Worm (Caenorhabditis elegans) whole organism, L2 larva: Measurements from ENCODE around the gene rga-3.

Experiments used
- C34F6.9 ChIP-seq: fragments of 150-350 bp; optimal IDR thresholded peaks from 2 replicates; lab custom pipeline; 2014; ENCODE audit warnings: missing biosample characterization, missing genetic modification characterization
- ama-1 ChIP-seq: fragments of 150-350 bp; optimal IDR thresholded peaks from 2 replicates; lab custom pipeline; 2018; ENCODE audit warnings: inconsistent platforms
- elt-3 ChIP-seq: sonication (generic microtip); optimal IDR thresholded peaks from 2 replicates; lab custom pipeline; 2017; ENCODE audit warnings: missing biosample characterization, missing genetic modification characterization
- fos-1 ChIP-seq: fragments of 150-350 bp; optimal IDR thresholded peaks from 2 replicates; lab custom pipeline; 2014; ENCODE audit warnings: missing biosample characterization, missing genetic modification characterization
- lin-13 ChIP-seq: fragments of 150-350 bp; optimal IDR thresholded peaks from 2 replicates; lab custom pipeline; 2014; ENCODE audit warnings: missing biosample characterization, missing genetic modification reagents, missing genetic modification characterization
- lin-39 ChIP-seq: fragments of 150-350 bp; optimal IDR thresholded peaks from 2 replicates; lab custom pipeline; 2014; ENCODE audit warnings: missing biosample characterization, missing genetic modification reagents, missing genetic modification characterization
- lsy-2 ChIP-seq, 2 experiments: fragments of 150-350 bp in 1 of 2; sonication (generic microtip) in 1 of 2; optimal IDR thresholded peaks; 2 replicates each; lab custom pipeline; 2014 to 2017; ENCODE audit warnings: missing biosample characterization in 2 of 2, missing genetic modification characterization in 2 of 2
- nhr-11 ChIP-seq: fragments of 150-350 bp; optimal IDR thresholded peaks from 2 replicates; lab custom pipeline; 2014; ENCODE audit warnings: missing biosample characterization, missing genetic modification characterization
- sma-3 ChIP-seq: sonication (generic microtip); optimal IDR thresholded peaks from 2 replicates; lab custom pipeline; 2016; ENCODE audit warnings: missing genetic modification reagents, missing genetic modification characterization, missing compliant biosample characterization
- snpc-4 ChIP-seq: fragments of 150-350 bp; optimal IDR thresholded peaks from 2 replicates; lab custom pipeline; 2014; ENCODE audit warnings: missing biosample characterization, missing genetic modification characterization
- unc-39 ChIP-seq: fragments of 150-350 bp; optimal IDR thresholded peaks from 2 replicates; lab custom pipeline; 2014; ENCODE audit warnings: missing biosample characterization, missing genetic modification characterization
- zag-1 ChIP-seq: fragments of 150-350 bp; optimal IDR thresholded peaks from 2 replicates; lab custom pipeline; 2014; ENCODE audit warnings: missing biosample characterization, missing genetic modification characterization
- ztf-11 ChIP-seq: sonication (generic microtip); optimal IDR thresholded peaks from 2 replicates; lab custom pipeline; 2017; ENCODE audit warnings: missing biosample characterization, missing genetic modification characterization

DNA sequence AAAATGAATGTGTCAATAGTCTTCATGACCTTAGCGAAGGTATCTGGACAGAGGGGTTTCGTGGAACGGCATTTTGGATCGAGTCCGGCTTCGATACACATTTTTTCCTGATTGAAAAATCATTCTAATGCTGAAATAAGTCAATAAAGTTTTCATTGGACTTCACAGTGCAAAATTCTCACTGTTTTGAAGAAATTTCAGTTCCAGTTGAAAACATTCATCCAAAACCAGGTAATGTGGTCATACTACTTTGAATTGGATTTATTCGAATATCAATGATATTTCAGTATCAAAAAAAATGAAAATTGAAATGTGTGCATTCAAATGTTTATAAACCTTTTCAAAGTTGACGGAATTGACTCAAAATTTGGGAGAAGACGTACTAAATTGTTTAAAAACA is 35.7 kb downstream of the rga-3 start, which contains the start of gene pgph-1:
- no peak for TF ChIP-seq elt-3
- TF ChIP-seq sma-3 (GFP tag; lab: Kevin White, UChicago) = no peak
- no peak for TF ChIP-seq lsy-2 (tag; optimal IDR thresholded peaks at IDR 0.05; lab: Kevin White, UChicago)
- no peak for TF ChIP-seq lin-13 (GFP tag; lab: Kevin White, UChicago)
- no peak for TF ChIP-seq fos-1 (tag; lab: Kevin White, UChicago)
- TF ChIP-seq nhr-11 (tag; lab: Kevin White, UChicago) = no peak
- no peak for TF ChIP-seq lin-39
- no peak for TF ChIP-seq ztf-11 (tag; lab: Kevin White, UChicago)
- no peak for TF ChIP-seq snpc-4 (tag; lab: Kevin White, UChicago)
- no peak for TF ChIP-seq ama-1
- TF ChIP-seq unc-39 (tag; lab: Kevin White, UChicago) = no peak
- no peak for TF ChIP-seq zag-1 (tag; lab: Kevin White, UChicago)
- TF ChIP-seq C34F6.9 (tag; lab: Kevin White, UChicago) = no peak
